Fruit fly (Drosophila melanogaster): Measurements from ENCODE around the gene Ccp84Ad.

- TF ChIP-seq rn (GFP tag; IDR thresholded peaks at IDR 0.05), result no peak
- TF ChIP-seq CG8301 (tag; optimal IDR thresholded peaks at IDR 0.05), result no peak
- no peak for TF ChIP-seq EcR (GFP tag; optimal IDR thresholded peaks at IDR 0.05)
- no peak for TF ChIP-seq CG17806 (tag; optimal IDR thresholded peaks at IDR 0.05)
- no peak for TF ChIP-seq CG32121 (GFP tag; IDR thresholded peaks at IDR 0.05)
- no peak for TF ChIP-seq CG12605 (GFP tag; IDR thresholded peaks at IDR 0.05)
- TF ChIP-seq CG34367 (tag; optimal IDR thresholded peaks at IDR 0.05), result no peak
- no peak for TF ChIP-seq Ets98B (GFP tag; IDR thresholded peaks at IDR 0.05)
- TF ChIP-seq CG8159 (tag; optimal IDR thresholded peaks at IDR 0.05), result no peak
- no peak for TF ChIP-seq CG14655 (GFP tag; optimal IDR thresholded peaks at IDR 0.05)
These were observed 48.9 kb downstream of the Ccp84Ad start for dm6 chr3R:6741400-6741959.

Measured in whole organism, pupa.